Fruit fly (Drosophila melanogaster): ENCODE measurements around the gene CLS.

The CLS gene

DNA sequence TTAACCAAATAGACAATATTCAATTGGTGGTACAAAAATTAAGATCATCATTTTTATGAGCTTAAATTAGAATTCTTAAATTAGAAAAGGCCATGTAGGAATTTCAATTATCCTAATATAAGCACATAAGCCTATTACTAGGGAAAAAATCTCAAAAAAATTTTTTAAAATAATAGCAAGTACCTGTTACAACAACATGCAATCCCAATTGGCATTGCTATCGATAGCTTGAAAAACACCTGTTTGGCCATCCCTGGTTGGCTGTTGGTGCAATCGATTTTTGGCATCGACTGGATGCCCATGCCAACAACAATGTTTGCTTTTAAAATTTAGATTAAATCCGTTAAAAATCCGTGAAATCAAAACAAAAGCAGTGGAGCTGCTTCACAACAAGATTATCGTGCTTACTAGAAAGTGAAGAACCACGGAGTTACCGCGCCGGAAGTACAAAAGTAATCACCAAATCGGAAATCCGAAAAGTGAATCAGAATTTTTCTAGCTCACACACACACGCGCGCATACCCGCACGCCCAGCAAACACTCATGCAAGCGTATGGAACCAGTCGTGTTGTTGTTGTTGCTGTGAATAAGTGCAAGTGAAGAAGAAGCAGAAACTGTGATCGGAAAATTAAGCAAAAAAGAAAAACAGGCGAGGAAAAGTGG lies 25.5 kb downstream of the CLS start, which contains the start of gene RASSF8:
TSS of gene RASSF8 (plus strand) at position 265 of the 663 bp plus-strand sequence.
- TF ChIP-seq Eip75B (GFP tag; optimal IDR thresholded peaks at IDR 0.05) (no peak), OdsH (GFP tag; optimal IDR thresholded peaks at IDR 0.05) (peak; percentile 15), CG11762 (GFP tag; optimal IDR thresholded peaks at IDR 0.05; ENCODE audit: insufficient read depth) (peak; percentile 1), Hr39 (GFP tag; optimal IDR thresholded peaks at IDR 0.05) (peak; percentile 3), dsx (GFP tag; optimal IDR thresholded peaks at IDR 0.05; ENCODE audit: poor library complexity, severe bottlenecking) (peak; percentile 95), lz (GFP tag; optimal IDR thresholded peaks at IDR 0.05) (peak; percentile 24), Sox15 (GFP tag; optimal IDR thresholded peaks at IDR 0.05) (no peak), eg (GFP tag; IDR thresholded peaks at IDR 0.05) (peak; percentile 7; the same call in 1 of the 3 replicates), Ets21C (GFP tag; optimal IDR thresholded peaks at IDR 0.05) (peak; percentile 23), acj6 (GFP tag; optimal IDR thresholded peaks at IDR 0.05) (peak; percentile 23), CG6276 (GFP tag; optimal IDR thresholded peaks at IDR 0.05) (peak; percentile 53), esn (GFP tag; optimal IDR thresholded peaks at IDR 0.05) (peak; percentile 39), CG31627 (GFP tag; optimal IDR thresholded peaks at IDR 0.05) (peak; percentile 20), Eip78C (GFP tag) (peak; percentile 71), Hr4 (GFP tag; optimal IDR thresholded peaks at IDR 0.05) (peak; percentile 25), fd59A (GFP tag; optimal IDR thresholded peaks at IDR 0.05) (no peak), achi (GFP tag; optimal IDR thresholded peaks at IDR 0.05) (peak; percentile 19), pdm3 (GFP tag; optimal IDR thresholded peaks at IDR 0.05) (peak; percentile 15), CG8119 (GFP tag; IDR thresholded peaks at IDR 0.05) (peak; percentile 25; the same call in 1 of the 3 replicates), CG1621 (tag; optimal IDR thresholded peaks at IDR 0.05) (no peak), CG6808 (GFP tag; optimal IDR thresholded peaks at IDR 0.05) (no peak), Blimp-1 (GFP tag; optimal IDR thresholded peaks at IDR 0.05) (peak; percentile 79), Smox (GFP tag; optimal IDR thresholded peaks at IDR 0.05) (peak; percentile 31), CG32006 (GFP tag; optimal IDR thresholded peaks at IDR 0.05) (no peak), fkh (GFP tag; optimal IDR thresholded peaks at IDR 0.05) (peak; percentile 73), CG11294 (GFP tag; IDR thresholded peaks at IDR 0.05) (no peak), svp (GFP tag) (no peak), Lpt (GFP tag; optimal IDR thresholded peaks at IDR 0.05) (no peak)

DNA sequence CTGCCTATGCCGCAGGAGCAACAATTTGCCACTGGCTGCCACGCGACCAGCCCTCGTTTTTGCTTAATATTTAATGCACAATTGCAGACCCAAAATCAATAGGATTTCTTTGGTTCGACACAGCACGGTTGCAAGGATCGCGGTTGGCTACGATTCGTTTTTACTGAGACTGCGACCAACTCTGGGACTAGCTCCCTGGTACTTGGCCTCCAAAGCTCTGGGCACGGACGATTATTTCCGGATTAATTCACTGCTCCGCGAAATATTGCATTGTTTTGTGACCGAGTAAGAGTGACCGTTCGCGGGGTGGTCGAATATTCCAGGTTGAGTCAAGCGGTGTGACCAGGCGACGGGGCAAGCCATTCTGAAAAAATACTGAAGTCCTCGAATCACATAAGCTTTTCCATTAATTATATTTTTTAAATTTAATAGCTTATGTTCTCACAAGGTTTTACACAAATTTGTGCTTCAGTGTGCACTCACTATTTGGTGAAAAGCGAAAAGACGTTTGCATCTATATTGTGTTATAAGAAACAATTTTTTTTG lies 26.1 kb downstream of the CLS start, which contains the start of gene Tnks:
TSS of gene Tnks (minus strand) at position 302 of the 546 bp plus-strand sequence.
- TF ChIP-seq vri (GFP tag; optimal IDR thresholded peaks at IDR 0.05), result no peak
- TF ChIP-seq Gug (GFP tag; IDR thresholded peaks at IDR 0.05), result no peak
- TF ChIP-seq CG7368 (GFP tag; optimal IDR thresholded peaks at IDR 0.05), result no peak
- TF ChIP-seq Hr39 (GFP tag; optimal IDR thresholded peaks at IDR 0.05), result no peak
- no peak for TF ChIP-seq Ets96B (tag; optimal IDR thresholded peaks at IDR 0.05)
- no peak for TF ChIP-seq CG3032 (tag; optimal IDR thresholded peaks at IDR 0.05)
- TF ChIP-seq Eip78C (GFP tag), result peak; percentile 76
- TF ChIP-seq CG8119 (GFP tag; IDR thresholded peaks at IDR 0.05), result no peak
- peak; percentile 8 for TF ChIP-seq Sox102F (GFP tag; optimal IDR thresholded peaks at IDR 0.05)
- TF ChIP-seq CG6163 (GFP tag; IDR thresholded peaks at IDR 0.05), result peak; percentile 30; the same call in 1 of the 3 replicates
- peak; percentile 66 for TF ChIP-seq CG6854 (GFP tag; optimal IDR thresholded peaks at IDR 0.05)
- peak; percentile 75 for TF ChIP-seq svp (GFP tag)
- TF ChIP-seq esn (GFP tag; optimal IDR thresholded peaks at IDR 0.05), result no peak
- no peak for TF ChIP-seq CG3919 (GFP tag; optimal IDR thresholded peaks at IDR 0.05)
- no peak for TF ChIP-seq CG31627 (GFP tag; optimal IDR thresholded peaks at IDR 0.05)
- TF ChIP-seq CG10631 (GFP tag; optimal IDR thresholded peaks at IDR 0.05), result peak; percentile 33
- TF ChIP-seq OdsH (GFP tag; optimal IDR thresholded peaks at IDR 0.05), result peak; percentile 5
- no peak for TF ChIP-seq CG6792 (GFP tag; optimal IDR thresholded peaks at IDR 0.05)
- TF ChIP-seq Sox15 (GFP tag; optimal IDR thresholded peaks at IDR 0.05), result no peak
- TF ChIP-seq CG6808 (GFP tag; optimal IDR thresholded peaks at IDR 0.05), result no peak
- no peak for TF ChIP-seq dac (GFP tag; optimal IDR thresholded peaks at IDR 0.05)
- no peak for TF ChIP-seq cyc (GFP tag; optimal IDR thresholded peaks at IDR 0.05)
- no peak for TF ChIP-seq lz (GFP tag; optimal IDR thresholded peaks at IDR 0.05)
- no peak for TF ChIP-seq Sox14 (GFP tag; optimal IDR thresholded peaks at IDR 0.05)
- no peak for TF ChIP-seq fd59A (GFP tag; optimal IDR thresholded peaks at IDR 0.05)
